Worm (Caenorhabditis elegans) whole organism, young adult: Measurements from ENCODE around the gene M05D6.5.

Experiments used
- C06A6.2 ChIP-seq: fragments of 200-800 bp; sonication (Bioruptor generic); conservative IDR thresholded peaks from 2 replicates; pipeline ENCODE4 v1.3.6; 2022; ENCODE audit warnings: missing genetic modification characterization, missing compliant biosample characterization
- C17E4.6 ChIP-seq: fragments of 200-800 bp; sonication (Bioruptor generic); IDR thresholded peaks from 2 replicates; pipeline ENCODE4 v1.3.6; 2022; ENCODE audit warnings: missing genetic modification reagents, missing genetic modification characterization, missing compliant biosample characterization
- D2030.7 ChIP-seq: fragments of 200-800 bp; sonication (Bioruptor generic); IDR thresholded peaks from 2 replicates; pipeline ENCODE4 v1.3.6; 2022; ENCODE audit warnings: missing genetic modification reagents, missing genetic modification characterization, missing compliant biosample characterization
- F23B12.7 ChIP-seq: sonication (generic microtip); optimal IDR thresholded peaks from 2 replicates; lab custom pipeline; 2017; ENCODE audit warnings: missing genetic modification characterization, mild to moderate bottlenecking, missing compliant biosample characterization, antibody characterized with exemption, moderate library complexity; ENCODE audit not compliant: insufficient read depth
- F33H1.4 ChIP-seq: fragments of 200-800 bp; sonication (Bioruptor generic); IDR thresholded peaks from 2 replicates; pipeline ENCODE4 v1.3.6; 2022; ENCODE audit warnings: missing genetic modification reagents, missing genetic modification characterization, missing compliant biosample characterization
- F39B2.1 ChIP-seq: fragments of 200-800 bp; sonication (Bioruptor generic); IDR thresholded peaks from 2 replicates; pipeline ENCODE4 v1.3.6; 2022; ENCODE audit warnings: missing genetic modification reagents, missing genetic modification characterization, missing compliant biosample characterization
- F55B11.4 ChIP-seq: sonication (generic microtip); optimal IDR thresholded peaks from 2 replicates; lab custom pipeline; 2016; ENCODE audit warnings: missing compliant biosample characterization, missing genetic modification characterization, borderline replicate concordance; ENCODE audit not compliant: insufficient read depth
- K11D2.4 ChIP-seq: fragments of 200-800 bp; sonication (Bioruptor generic); IDR thresholded peaks from 2 replicates; pipeline ENCODE4 v1.3.6; 2022; ENCODE audit warnings: missing genetic modification reagents, missing genetic modification characterization, missing compliant biosample characterization
- T07F8.4 ChIP-seq: sonication (generic microtip); optimal IDR thresholded peaks from 2 replicates; lab custom pipeline; 2016; ENCODE audit warnings: mild to moderate bottlenecking, missing genetic modification characterization, moderate library complexity, missing compliant biosample characterization
- Y67H2A.10 ChIP-seq: fragments of 200-800 bp; sonication (Bioruptor generic); conservative IDR thresholded peaks from 2 replicates; pipeline ENCODE4 v1.3.6; 2022; ENCODE audit warnings: missing genetic modification reagents, missing genetic modification characterization, missing compliant biosample characterization
- Y95B8A.8 ChIP-seq: fragments of 200-800 bp; sonication (Bioruptor generic); IDR thresholded peaks from 2 replicates; pipeline ENCODE4 v1.3.6; 2022; ENCODE audit warnings: missing genetic modification reagents, missing genetic modification characterization, missing compliant biosample characterization
- ZK185.1 ChIP-seq: sonication (generic microtip); optimal IDR thresholded peaks from 2 replicates; lab custom pipeline; 2016; ENCODE audit warnings: mild to moderate bottlenecking, missing genetic modification characterization, missing compliant biosample characterization; ENCODE audit not compliant: poor library complexity, severe bottlenecking
- ama-1 ChIP-seq, 3 experiments: fragments of 150-350 bp in 1 of 3; sonication (generic microtip) in 2 of 3; optimal IDR thresholded peaks; 2 replicates each; lab custom pipeline; 2014 to 2018; ENCODE audit warnings: missing biosample characterization in 2 of 3, missing genetic modification characterization in 2 of 3, missing genetic modification reagents in 2 of 3
- aptf-2 ChIP-seq: fragments of 200-800 bp; sonication (Bioruptor generic); conservative IDR thresholded peaks from 2 replicates; pipeline ENCODE4 v1.3.6; 2022; ENCODE audit warnings: missing genetic modification reagents, missing genetic modification characterization, missing compliant biosample characterization
- atf-7 ChIP-seq: sonication (generic microtip); optimal IDR thresholded peaks from 2 replicates; lab custom pipeline; 2017; ENCODE audit warnings: mild to moderate bottlenecking, missing genetic modification characterization, missing compliant biosample characterization
- cebp-1 ChIP-seq, 2 experiments: fragments of 200-800 bp in 1 of 2; sonication (Bioruptor generic) in 1 of 2; sonication (generic microtip) in 1 of 2; IDR thresholded peaks in 1 of 2; optimal IDR thresholded peaks in 1 of 2; 2 replicates each; pipeline versions ENCODE4 v1.3.6 to Lab custom; 2017 to 2022; ENCODE audit warnings: missing compliant biosample characterization in 2 of 2, missing genetic modification characterization in 2 of 2, mild to moderate bottlenecking in 1 of 2, missing genetic modification reagents in 1 of 2, moderate library complexity in 1 of 2
- ceh-27 ChIP-seq: fragments of 200-800 bp; sonication (Bioruptor generic); optimal IDR thresholded peaks from 2 replicates; lab custom pipeline; 2018; ENCODE audit warnings: mild to moderate bottlenecking, missing genetic modification characterization, moderate library complexity, missing compliant biosample characterization
- ceh-91 ChIP-seq: fragments of 200-800 bp; sonication (Bioruptor generic); IDR thresholded peaks from 2 replicates; pipeline ENCODE4 v1.3.6; 2022; ENCODE audit warnings: missing genetic modification reagents, missing genetic modification characterization, missing compliant biosample characterization
- egl-18 ChIP-seq: fragments of 200-800 bp; sonication (Bioruptor generic); IDR thresholded peaks from 2 replicates; pipeline ENCODE4 v1.3.6; 2022; ENCODE audit warnings: missing genetic modification reagents, missing genetic modification characterization, missing compliant biosample characterization
- egrh-3 ChIP-seq: fragments of 200-800 bp; sonication (Bioruptor generic); IDR thresholded peaks from 2 replicates; pipeline ENCODE4 v1.3.6; 2022; ENCODE audit warnings: missing genetic modification reagents, missing genetic modification characterization, missing compliant biosample characterization
- ets-4 ChIP-seq: fragments of 200-800 bp; sonication (Bioruptor generic); optimal IDR thresholded peaks from 2 replicates; lab custom pipeline; 2018; ENCODE audit warnings: mild to moderate bottlenecking, missing genetic modification characterization, missing compliant biosample characterization
- hlh-26 ChIP-seq: fragments of 200-800 bp; sonication (Bioruptor generic); conservative IDR thresholded peaks from 2 replicates; pipeline ENCODE4 v1.3.6; 2022; ENCODE audit warnings: missing genetic modification reagents, missing genetic modification characterization, missing compliant biosample characterization
- hsf-1 ChIP-seq: fragments of 200-800 bp; sonication (Bioruptor generic); IDR thresholded peaks from 2 replicates; pipeline ENCODE4 v1.3.6; 2022; ENCODE audit warnings: missing genetic modification reagents, missing genetic modification characterization, missing compliant biosample characterization
- lag-1 ChIP-seq: fragments of 200-800 bp; sonication (Bioruptor generic); IDR thresholded peaks from 2 replicates; pipeline ENCODE4 v1.3.6; 2022; ENCODE audit warnings: missing genetic modification reagents, missing genetic modification characterization, missing compliant biosample characterization
- let-526 ChIP-seq: fragments of 200-800 bp; sonication (Bioruptor generic); IDR thresholded peaks from 2 replicates; pipeline ENCODE4 v1.3.6; 2022; ENCODE audit warnings: missing genetic modification reagents, missing genetic modification characterization, missing compliant biosample characterization
- let-607 ChIP-seq, 2 experiments: fragments of 200-800 bp in 1 of 2; sonication (Bioruptor generic) in 1 of 2; sonication (generic microtip) in 1 of 2; optimal IDR thresholded peaks; 2 replicates each; lab custom pipeline; 2016 to 2018; ENCODE audit warnings: mild to moderate bottlenecking in 2 of 2, missing compliant biosample characterization in 2 of 2, missing genetic modification characterization in 2 of 2, moderate library complexity in 2 of 2, missing genotype in 1 of 2
- madf-10 ChIP-seq: sonication (generic microtip); optimal IDR thresholded peaks from 2 replicates; lab custom pipeline; 2016; ENCODE audit warnings: mild to moderate bottlenecking, missing genetic modification characterization, missing compliant biosample characterization
- madf-3 ChIP-seq: fragments of 200-800 bp; sonication (Bioruptor generic); IDR thresholded peaks from 2 replicates; pipeline ENCODE4 v1.3.6; 2022; ENCODE audit warnings: missing genetic modification reagents, missing genetic modification characterization, missing compliant biosample characterization
- madf-6 ChIP-seq: fragments of 200-800 bp; sonication (Bioruptor generic); IDR thresholded peaks from 2 replicates; pipeline ENCODE4 v1.3.6; 2022; ENCODE audit warnings: missing genetic modification reagents, missing genetic modification characterization, missing compliant biosample characterization
- madf-8 ChIP-seq: fragments of 200-800 bp; sonication (Bioruptor generic); conservative IDR thresholded peaks from 2 replicates; pipeline ENCODE4 v1.3.6; 2022; ENCODE audit warnings: missing genetic modification reagents, missing genetic modification characterization, missing compliant biosample characterization
- mes-4 ChIP-seq: sonication (generic microtip); optimal IDR thresholded peaks from 2 replicates; lab custom pipeline; 2016; ENCODE audit warnings: missing genotype, missing genetic modification characterization, missing compliant biosample characterization
- nfyb-1 ChIP-seq: fragments of 200-800 bp; sonication (Bioruptor generic); IDR thresholded peaks from 2 replicates; pipeline ENCODE4 v1.3.6; 2022; ENCODE audit warnings: missing genetic modification reagents, missing genetic modification characterization, missing compliant biosample characterization
- pha-4 ChIP-seq: fragments of 150-350 bp; sonication (generic microtip); optimal IDR thresholded peaks from 2 replicates; lab custom pipeline; 2014; ENCODE audit warnings: missing biosample characterization, missing genetic modification reagents, missing genetic modification characterization
- rec-8 ChIP-seq, 2 experiments: sonication (generic microtip); optimal IDR thresholded peaks; 2 replicates each; lab custom pipeline; 2016; ENCODE audit warnings: mild to moderate bottlenecking in 2 of 2, missing genetic modification characterization in 2 of 2, missing genetic modification reagents in 2 of 2, missing genotype in 2 of 2, missing biosample characterization in 1 of 2, missing compliant biosample characterization in 1 of 2, moderate library complexity in 1 of 2
- sdz-38 ChIP-seq: sonication (generic microtip); optimal IDR thresholded peaks from 2 replicates; lab custom pipeline; 2016; ENCODE audit warnings: missing genotype, missing genetic modification characterization, missing compliant biosample characterization
- sea-2 ChIP-seq: fragments of 200-800 bp; sonication (Bioruptor generic); IDR thresholded peaks from 2 replicates; pipeline ENCODE4 v1.3.6; 2022; ENCODE audit warnings: missing genetic modification characterization, missing compliant biosample characterization
- snpc-1.1 ChIP-seq: sonication (generic microtip); optimal IDR thresholded peaks from 2 replicates; lab custom pipeline; 2017; ENCODE audit warnings: missing genetic modification characterization, mild to moderate bottlenecking, missing compliant biosample characterization, antibody characterized with exemption, moderate library complexity, missing genotype, missing genetic modification reagents; ENCODE audit not compliant: insufficient read depth
- snpc-1.3 ChIP-seq: sonication (generic microtip); optimal IDR thresholded peaks from 2 replicates; lab custom pipeline; 2017; ENCODE audit warnings: missing genetic modification characterization, mild to moderate bottlenecking, missing compliant biosample characterization, antibody characterized with exemption, moderate library complexity, missing genotype, missing genetic modification reagents; ENCODE audit not compliant: insufficient read depth
- snpc-3.4 ChIP-seq: sonication (generic microtip); optimal IDR thresholded peaks from 2 replicates; lab custom pipeline; 2017; ENCODE audit warnings: missing genetic modification characterization, mild to moderate bottlenecking, missing compliant biosample characterization, antibody characterized with exemption, moderate library complexity, missing genotype, missing genetic modification reagents
- snpc-4 ChIP-seq, 5 experiments: fragments of 150-350 bp in 1 of 5; sonication (generic microtip) in 4 of 5; optimal IDR thresholded peaks; 2 replicates each; lab custom pipeline; 2014 to 2018; ENCODE audit warnings: missing genetic modification characterization in 5 of 5, missing biosample characterization in 3 of 5, antibody characterized with exemption in 2 of 5, mild to moderate bottlenecking in 2 of 5, missing compliant biosample characterization in 2 of 5, missing genotype in 2 of 5, moderate library complexity in 2 of 5, missing genetic modification reagents in 1 of 5
- xnd-1 ChIP-seq: sonication (generic microtip); optimal IDR thresholded peaks from 2 replicates; lab custom pipeline; 2016; ENCODE audit warnings: missing genotype, missing genetic modification reagents, missing genetic modification characterization, missing compliant biosample characterization
- zfh-2 ChIP-seq: fragments of 200-800 bp; sonication (Bioruptor generic); conservative IDR thresholded peaks from 2 replicates; pipeline ENCODE4 v1.3.6; 2022; ENCODE audit warnings: missing genetic modification reagents, missing genetic modification characterization, missing compliant biosample characterization
- ztf-28 ChIP-seq: fragments of 200-800 bp; sonication (Bioruptor generic); IDR thresholded peaks from 2 replicates; pipeline ENCODE4 v1.3.6; 2022; ENCODE audit warnings: missing genetic modification reagents, missing genetic modification characterization, missing compliant biosample characterization
- ztf-3 ChIP-seq: fragments of 200-800 bp; sonication (Bioruptor generic); optimal IDR thresholded peaks from 2 replicates; lab custom pipeline; 2018; ENCODE audit warnings: mild to moderate bottlenecking, missing genetic modification characterization, missing compliant biosample characterization
- ztf-6 ChIP-seq: fragments of 200-800 bp; sonication (Bioruptor generic); IDR thresholded peaks from 2 replicates; pipeline ENCODE4 v1.3.6; 2022; ENCODE audit warnings: missing genetic modification reagents, missing genetic modification characterization, missing compliant biosample characterization

Gene M05D6.5

DNA sequence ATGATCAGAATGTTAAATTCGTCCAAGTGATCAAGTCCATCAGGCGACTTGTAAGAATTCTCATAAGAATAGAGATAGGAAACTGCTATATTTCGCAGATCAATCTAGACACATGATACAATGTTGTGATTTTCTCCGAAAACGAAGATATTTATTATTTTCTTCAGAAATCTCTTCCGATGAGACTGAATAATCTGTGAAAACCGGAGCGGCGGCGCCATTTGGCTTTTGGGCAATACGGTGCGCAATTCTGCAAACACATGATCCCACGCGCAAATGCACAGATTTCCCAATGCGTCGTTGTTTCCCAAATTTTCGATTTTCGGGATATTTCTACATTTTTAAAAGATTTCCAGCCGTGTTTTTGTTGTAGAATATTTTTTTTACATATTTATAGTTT, 39.8 kb downstream of the M05D6.5 start (continued):
- TF ChIP-seq D2030.7 (GFP tag; lab: Robert Waterston, UW) (0 out of 2 replicates have a peak, but pooled peaks have one; percentile 17), aptf-2 (GFP tag; lab: Robert Waterston, UW) (0 out of 2 replicates have a peak, but pooled peaks have one; percentile 47), C17E4.6 (GFP tag; lab: Robert Waterston, UW) (no peak), nfyb-1 (GFP tag; lab: Robert Waterston, UW) (peak; percentile 17; the same call in 1 of the 2 replicates), ZK185.1 (no peak), sea-2 (GFP tag; lab: Robert Waterston, UW) (no peak), madf-6 (GFP tag; lab: Robert Waterston, UW) (peak; percentile 70; the same call in 1 of the 2 replicates), F33H1.4 (GFP tag; lab: Robert Waterston, UW) (peak; percentile 42; the same call in 1 of the 2 replicates), Y95B8A.8 (no peak), mes-4 (no peak), ceh-91 (GFP tag; lab: Robert Waterston, UW) (0 out of 2 replicates have a peak, but pooled peaks have one; percentile 16), snpc-4 (GFP tag; optimal IDR thresholded peaks at IDR 0.05; lab: Kevin White, UChicago) (no peak), snpc-4 (tag; optimal IDR thresholded peaks at IDR 0.05; lab: Kevin White, UChicago) (peak in 1 of 4 experiments; percentile 16), xnd-1 (tag; lab: Kevin White, UChicago) (peak; percentile 5), madf-10 (tag; lab: Kevin White, UChicago) (no peak), ceh-27 (GFP tag; lab: Kevin White, UChicago) (no peak), ets-4 (GFP tag; lab: Kevin White, UChicago) (no peak), snpc-1.1 (tag; lab: Kevin White, UChicago) (peak; percentile 22), F55B11.4 (tag; lab: Kevin White, UChicago) (no peak), cebp-1 (GFP tag; IDR thresholded peaks at IDR 0.05; lab: Robert Waterston, UW) (peak; percentile 30; the same call in 1 of the 2 replicates), cebp-1 (tag; optimal IDR thresholded peaks at IDR 0.05; lab: Kevin White, UChicago) (peak; percentile 80), Y67H2A.10 (GFP tag; lab: Robert Waterston, UW) (no peak), ztf-28 (GFP tag; lab: Robert Waterston, UW) (no peak), madf-8 (no peak; the same call in 1 of the 2 replicates), let-607 (tag; optimal IDR thresholded peaks at IDR 0.05; lab: Kevin White, UChicago) (no peak), snpc-1.3 (no peak), ztf-6 (GFP tag; lab: Robert Waterston, UW) (no peak), hsf-1 (GFP tag; lab: Robert Waterston, UW) (0 out of 2 replicates have a peak, but pooled peaks have one; percentile 9), T07F8.4 (no peak), snpc-3.4 (no peak), F39B2.1 (GFP tag; lab: Robert Waterston, UW) (no peak), ama-1 (optimal IDR thresholded peaks at IDR 0.05; lab: Kevin White, UChicago) (no peak), ama-1 (GFP tag; optimal IDR thresholded peaks at IDR 0.05; lab: Kevin White, UChicago) (no peak), egrh-3 (GFP tag; lab: Robert Waterston, UW) (no peak), madf-3 (no peak), pha-4 (no peak), egl-18 (no peak), F23B12.7 (tag; lab: Kevin White, UChicago) (peak; percentile 48), hlh-26 (no peak), C06A6.2 (GFP tag; lab: Robert Waterston, UW) (no peak), sdz-38 (no peak), ztf-3 (GFP tag; lab: Kevin White, UChicago) (no peak), zfh-2 (GFP tag; lab: Robert Waterston, UW) (no peak), rec-8 (tag; optimal IDR thresholded peaks at IDR 0.05; lab: Kevin White, UChicago) (no peak), atf-7 (tag; lab: Kevin White, UChicago) (no peak), let-526 (GFP tag; lab: Robert Waterston, UW) (no peak), K11D2.4 (GFP tag; lab: Robert Waterston, UW) (no peak), lag-1 (GFP tag; lab: Robert Waterston, UW) (no peak)
- TF ChIP-seq, all 124 proteins: peak for 23
